Worm (Caenorhabditis elegans) whole organism, late embryonic: ENCODE results near the gene hmg-1.1.

ENCODE experiments used
- C08G9.2 ChIP-seq: sonication (generic microtip); optimal IDR thresholded peaks from 2 replicates; lab custom pipeline; 2016; ENCODE audit warnings: mild to moderate bottlenecking, missing genetic modification characterization, moderate library complexity, missing compliant biosample characterization
- F13H6.1 ChIP-seq: sonication (generic microtip); optimal IDR thresholded peaks from 2 replicates; lab custom pipeline; 2016; ENCODE audit warnings: missing genetic modification characterization, missing compliant biosample characterization
- K02D7.2 ChIP-seq: sonication (generic microtip); optimal IDR thresholded peaks from 2 replicates; lab custom pipeline; 2017; ENCODE audit warnings: mild to moderate bottlenecking, missing genetic modification characterization, missing compliant biosample characterization
- ahr-1 ChIP-seq: sonication (generic microtip); optimal IDR thresholded peaks from 2 replicates; lab custom pipeline; 2016; ENCODE audit warnings: missing genetic modification characterization, missing compliant biosample characterization
- ama-1 ChIP-seq: fragments of 150-350 bp; optimal IDR thresholded peaks from 2 replicates; lab custom pipeline; 2014
- ceh-14 ChIP-seq: sonication (generic microtip); optimal IDR thresholded peaks from 2 replicates; lab custom pipeline; 2016; ENCODE audit warnings: missing genotype, missing genetic modification characterization, missing compliant biosample characterization
- ceh-2 ChIP-seq: sonication (generic microtip); optimal IDR thresholded peaks from 2 replicates; lab custom pipeline; 2016; ENCODE audit warnings: missing genotype, missing genetic modification characterization, missing compliant biosample characterization
- ceh-24 ChIP-seq: sonication (generic microtip); optimal IDR thresholded peaks from 2 replicates; lab custom pipeline; 2016; ENCODE audit warnings: mild to moderate bottlenecking, missing genetic modification characterization, missing compliant biosample characterization
- ceh-30 ChIP-seq: fragments of 150-350 bp; optimal IDR thresholded peaks from 2 replicates; lab custom pipeline; 2014; ENCODE audit warnings: missing biosample characterization, missing genetic modification characterization
- ceh-31 ChIP-seq: sonication (generic microtip); optimal IDR thresholded peaks from 2 replicates; lab custom pipeline; 2016; ENCODE audit warnings: missing genetic modification characterization, missing compliant biosample characterization
- ceh-34 ChIP-seq: sonication (generic microtip); optimal IDR thresholded peaks from 2 replicates; lab custom pipeline; 2016; ENCODE audit warnings: mild to moderate bottlenecking, missing genetic modification characterization, missing compliant biosample characterization
- ceh-45 ChIP-seq: fragments of 200-800 bp; sonication (Bioruptor generic); IDR thresholded peaks from 2 replicates; pipeline ENCODE4 v1.3.6; 2022; ENCODE audit warnings: missing genetic modification reagents, missing genetic modification characterization, missing compliant biosample characterization
- ceh-48 ChIP-seq: sonication (generic microtip); optimal IDR thresholded peaks from 2 replicates; lab custom pipeline; 2016; ENCODE audit warnings: missing genetic modification characterization, inconsistent platforms, missing compliant biosample characterization
- dmd-4 ChIP-seq: sonication (generic microtip); optimal IDR thresholded peaks from 2 replicates; lab custom pipeline; 2016; ENCODE audit warnings: borderline replicate concordance, missing genetic modification characterization, missing compliant biosample characterization
- elt-2 ChIP-seq: sonication (generic microtip); optimal IDR thresholded peaks from 2 replicates; lab custom pipeline; 2016; ENCODE audit warnings: missing genetic modification reagents, missing genetic modification characterization, missing compliant biosample characterization
- eyg-1 ChIP-seq: sonication (generic microtip); optimal IDR thresholded peaks from 2 replicates; lab custom pipeline; 2016; ENCODE audit warnings: missing genotype, missing genetic modification characterization, missing compliant biosample characterization
- fax-1 ChIP-seq: sonication (generic microtip); optimal IDR thresholded peaks from 2 replicates; lab custom pipeline; 2016; ENCODE audit warnings: missing genotype, missing genetic modification characterization, missing compliant biosample characterization
- fkh-6 ChIP-seq: sonication (generic microtip); optimal IDR thresholded peaks from 2 replicates; lab custom pipeline; 2016; ENCODE audit warnings: missing genetic modification characterization, missing compliant biosample characterization
- hlh-13 ChIP-seq: fragments of 200-800 bp; sonication (Bioruptor generic); optimal IDR thresholded peaks from 2 replicates; lab custom pipeline; 2018; ENCODE audit warnings: mild to moderate bottlenecking, missing genetic modification characterization, missing compliant biosample characterization
- hlh-15 ChIP-seq: sonication (generic microtip); optimal IDR thresholded peaks from 2 replicates; lab custom pipeline; 2016; ENCODE audit warnings: missing genetic modification characterization, missing compliant biosample characterization
- hlh-6 ChIP-seq: sonication (generic microtip); optimal IDR thresholded peaks from 2 replicates; lab custom pipeline; 2016; ENCODE audit warnings: missing genotype, missing genetic modification characterization, missing compliant biosample characterization
- hlh-8 ChIP-seq: sonication (generic microtip); optimal IDR thresholded peaks from 2 replicates; lab custom pipeline; 2016; ENCODE audit warnings: missing genotype, missing genetic modification characterization, missing compliant biosample characterization
- mec-3 ChIP-seq: sonication (generic microtip); optimal IDR thresholded peaks from 2 replicates; lab custom pipeline; 2016; ENCODE audit warnings: borderline replicate concordance, missing genetic modification characterization, missing compliant biosample characterization
- nfya-1 ChIP-seq: sonication (generic microtip); optimal IDR thresholded peaks from 2 replicates; lab custom pipeline; 2017; ENCODE audit warnings: missing genetic modification characterization, mild to moderate bottlenecking, missing compliant biosample characterization, antibody characterized with exemption, moderate library complexity
- nhr-11 ChIP-seq: fragments of 150-350 bp; optimal IDR thresholded peaks from 2 replicates; lab custom pipeline; 2014; ENCODE audit warnings: missing biosample characterization, missing genetic modification characterization
- pat-9 ChIP-seq: fragments of 200-800 bp; sonication (Bioruptor generic); optimal IDR thresholded peaks from 2 replicates; lab custom pipeline; 2018; ENCODE audit warnings: mild to moderate bottlenecking, missing genetic modification characterization, moderate library complexity, missing compliant biosample characterization
- pax-1 ChIP-seq: fragments of 150-350 bp; optimal IDR thresholded peaks from 2 replicates; lab custom pipeline; 2014; ENCODE audit warnings: missing biosample characterization, missing genetic modification characterization
- pha-2 ChIP-seq: sonication (generic microtip); optimal IDR thresholded peaks from 2 replicates; lab custom pipeline; 2017; ENCODE audit warnings: mild to moderate bottlenecking, missing genetic modification characterization, missing compliant biosample characterization
- pqm-1 ChIP-seq: sonication (generic microtip); optimal IDR thresholded peaks from 2 replicates; lab custom pipeline; 2016; ENCODE audit warnings: missing genetic modification characterization, missing compliant biosample characterization
- pros-1 ChIP-seq: fragments of 150-350 bp; optimal IDR thresholded peaks from 2 replicates; lab custom pipeline; 2014; ENCODE audit warnings: missing biosample characterization, missing genetic modification reagents, missing genetic modification characterization
- ref-2 ChIP-seq: sonication (generic microtip); optimal IDR thresholded peaks from 2 replicates; lab custom pipeline; 2016; ENCODE audit warnings: missing genetic modification characterization, missing compliant biosample characterization
- syd-9 ChIP-seq: sonication (generic microtip); optimal IDR thresholded peaks from 2 replicates; lab custom pipeline; 2016; ENCODE audit warnings: mild to moderate bottlenecking, missing genetic modification characterization, moderate library complexity, missing compliant biosample characterization
- tbx-2 ChIP-seq: sonication (generic microtip); optimal IDR thresholded peaks from 2 replicates; lab custom pipeline; 2016; ENCODE audit warnings: missing genetic modification characterization, missing compliant biosample characterization
- tbx-7 ChIP-seq: sonication (generic microtip); optimal IDR thresholded peaks from 2 replicates; lab custom pipeline; 2016; ENCODE audit warnings: missing genotype, missing genetic modification characterization, missing compliant biosample characterization
- unc-3 ChIP-seq, 2 experiments: fragments of 200-800 bp in 1 of 2; sonication (Bioruptor generic) in 1 of 2; sonication (generic microtip) in 1 of 2; conservative IDR thresholded peaks in 1 of 2; optimal IDR thresholded peaks in 1 of 2; 2 replicates each; pipeline versions ENCODE4 v1.3.6 to Lab custom; 2016 to 2022; ENCODE audit warnings: missing compliant biosample characterization in 2 of 2, missing genetic modification characterization in 2 of 2, missing genetic modification reagents in 1 of 2
- unc-55 ChIP-seq: sonication (generic microtip); optimal IDR thresholded peaks from 2 replicates; lab custom pipeline; 2017; ENCODE audit warnings: missing biosample characterization, missing genetic modification reagents, missing genetic modification characterization
- unc-86 ChIP-seq: sonication (generic microtip); optimal IDR thresholded peaks from 2 replicates; lab custom pipeline; 2016; ENCODE audit warnings: missing genetic modification characterization, missing compliant biosample characterization
- zip-5 ChIP-seq: sonication (generic microtip); optimal IDR thresholded peaks from 2 replicates; lab custom pipeline; 2016; ENCODE audit warnings: missing genetic modification characterization, missing compliant biosample characterization
- ztf-16 ChIP-seq: sonication (generic microtip); optimal IDR thresholded peaks from 2 replicates; lab custom pipeline; 2017; ENCODE audit warnings: missing genetic modification characterization, missing compliant biosample characterization

Gene hmg-1.1

DNA sequence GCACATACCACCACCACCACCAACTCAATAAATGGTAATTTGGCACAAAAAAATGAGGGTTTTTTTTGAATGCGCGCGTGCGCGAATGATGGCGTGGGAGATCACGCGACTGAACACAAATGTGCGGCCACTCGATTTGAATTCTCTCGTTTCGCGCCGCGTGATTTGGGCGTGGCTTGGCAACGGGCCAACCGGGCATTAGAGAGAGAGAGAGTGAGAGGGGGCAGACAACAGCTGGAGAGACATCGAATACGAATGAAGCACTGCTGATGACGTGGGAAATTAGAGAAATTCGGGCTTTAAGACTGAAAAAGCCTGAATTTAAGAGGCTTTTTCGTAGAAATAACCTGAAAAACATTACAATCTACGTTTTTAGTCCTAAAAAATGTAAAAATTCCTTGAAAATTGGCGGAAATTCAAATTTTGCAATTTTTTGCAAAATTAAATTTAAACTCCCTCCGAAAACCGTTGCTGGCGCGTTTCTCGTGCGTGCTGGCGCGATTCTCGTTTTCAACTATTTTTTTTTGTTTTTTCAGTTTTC lies 975 bp downstream of the hmg-1.1 start (continued):
- TF ChIP-seq unc-86 (tag; lab: Kevin White, UChicago) (no peak), tbx-7 (tag; lab: Kevin White, UChicago) (peak; percentile 10), syd-9 (peak; percentile 36), pax-1 (no peak), fax-1 (tag; lab: Kevin White, UChicago) (peak; percentile 16), pros-1 (peak; percentile 55), hlh-13 (GFP tag; lab: Kevin White, UChicago) (no peak), ama-1 (lab: Kevin White, UChicago) (peak; percentile 90), ref-2 (tag; lab: Kevin White, UChicago) (peak; percentile 88), tbx-2 (tag; lab: Kevin White, UChicago) (peak; percentile 89), ceh-2 (peak; percentile 42), elt-2 (tag; lab: Kevin White, UChicago) (peak; percentile 76), hlh-8 (tag; lab: Kevin White, UChicago) (peak; percentile 52), unc-3 (GFP tag; conservative IDR thresholded peaks at IDR 0.05; lab: Robert Waterston, UW) (no peak), unc-3 (tag; optimal IDR thresholded peaks at IDR 0.05; lab: Kevin White, UChicago) (peak; percentile 56), nhr-11 (tag; lab: Kevin White, UChicago) (no peak), pha-2 (tag; lab: Kevin White, UChicago) (peak; percentile 53), unc-55 (peak; percentile 74), ceh-34 (tag; lab: Kevin White, UChicago) (peak; percentile 88), hlh-6 (tag; lab: Kevin White, UChicago) (peak; percentile 37), fkh-6 (tag; lab: Kevin White, UChicago) (peak; percentile 70), eyg-1 (no peak), K02D7.2 (peak; percentile 38), ceh-48 (tag; lab: Kevin White, UChicago) (no peak)

DNA sequence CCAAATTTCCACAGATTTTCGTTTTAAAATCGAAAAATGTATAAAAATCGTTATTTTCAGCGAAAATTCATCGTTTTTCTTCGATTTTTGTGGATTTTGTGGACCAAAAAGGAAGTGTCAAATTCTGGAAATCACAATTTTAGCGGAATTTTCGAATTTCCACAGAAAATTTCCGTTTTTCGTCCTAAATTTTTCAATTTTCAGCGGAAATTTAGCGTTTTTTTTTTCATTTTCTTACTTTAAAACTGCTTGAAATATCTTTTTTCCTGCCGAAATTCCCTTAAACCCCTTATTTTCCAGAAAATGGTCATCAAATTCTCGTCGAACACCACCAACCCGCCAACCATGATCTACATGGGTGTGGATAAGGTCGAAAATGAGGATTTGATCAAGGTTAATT lies 1.6 kb downstream of the hmg-1.1 start, which contains the start of gene Y54G11A.2:
Gene Y54G11A.2, plus strand, starts transcription at position 301 of the 400 bp plus-strand sequence.
- TF ChIP-seq ceh-14 (tag; lab: Kevin White, UChicago): no peak
- no peak for TF ChIP-seq elt-2 (tag; lab: Kevin White, UChicago)
- no peak for TF ChIP-seq ztf-16 (tag; lab: Kevin White, UChicago)
- TF ChIP-seq K02D7.2: no peak
- TF ChIP-seq hlh-15: no peak
- no peak for TF ChIP-seq pat-9 (tag; lab: Kevin White, UChicago)
- TF ChIP-seq C08G9.2: no peak
- no peak for TF ChIP-seq nfya-1 (tag; lab: Kevin White, UChicago)

DNA sequence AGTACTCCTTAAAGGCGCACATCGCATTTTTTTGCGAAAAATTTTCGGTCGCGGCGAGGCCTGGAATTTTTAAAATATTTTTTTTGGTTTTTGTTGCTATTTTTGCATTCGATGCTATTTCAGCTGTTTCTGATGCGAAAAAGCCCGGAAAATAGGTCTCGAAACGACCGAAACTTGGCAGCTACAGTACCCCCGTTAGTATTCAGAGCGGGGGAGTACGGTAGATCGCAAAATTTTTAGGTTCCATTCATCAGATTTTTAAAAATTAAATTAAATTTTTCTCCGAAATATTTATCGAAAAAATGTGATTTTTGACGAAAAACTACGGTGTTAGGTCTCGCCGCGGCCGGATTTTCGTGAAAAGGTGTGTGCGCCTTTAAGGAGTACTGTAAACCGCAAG lies 5.4 kb downstream of the hmg-1.1 start:
- TF ChIP-seq ceh-45: no peak
- TF ChIP-seq ceh-24: no peak
- no peak for TF ChIP-seq ref-2 (tag; lab: Kevin White, UChicago)
- no peak for TF ChIP-seq ceh-30
- TF ChIP-seq ceh-31 (tag; lab: Kevin White, UChicago): no peak
- TF ChIP-seq F13H6.1 (tag; lab: Kevin White, UChicago): no peak
- TF ChIP-seq unc-55: no peak
- TF ChIP-seq dmd-4 (tag; lab: Kevin White, UChicago): no peak
- TF ChIP-seq elt-2 (tag; lab: Kevin White, UChicago): no peak
- no peak for TF ChIP-seq pha-2 (tag; lab: Kevin White, UChicago)
- no peak for TF ChIP-seq pat-9 (tag; lab: Kevin White, UChicago)
- TF ChIP-seq pqm-1 (tag; lab: Kevin White, UChicago): no peak
- no peak for TF ChIP-seq tbx-7 (tag; lab: Kevin White, UChicago)
- no peak for TF ChIP-seq mec-3 (tag; lab: Kevin White, UChicago)
- TF ChIP-seq ceh-14 (tag; lab: Kevin White, UChicago): no peak
- no peak for TF ChIP-seq ceh-48 (tag; lab: Kevin White, UChicago)
- TF ChIP-seq ztf-16 (tag; lab: Kevin White, UChicago): no peak
- no peak for TF ChIP-seq ahr-1 (tag; lab: Kevin White, UChicago)
- TF ChIP-seq ama-1 (lab: Kevin White, UChicago): no peak
- no peak for TF ChIP-seq zip-5 (tag; lab: Kevin White, UChicago)
- TF ChIP-seq, all 69 proteins: peak for 0
